Fruit fly (Drosophila melanogaster) whole organism, embryonic: Measurements from ENCODE around the gene topi.
A peak's percentile ranks its signal among the peaks of the same experiment; 100 is the strongest.

Source experiments
- Adf1 ChIP-seq: fragments of 200-800 bp; sonication (Bioruptor generic); IDR thresholded peaks from 2 replicates; pipeline ENCODE4 v1.3.6; 2022; ENCODE audit warnings: missing biosample characterization, missing genetic modification characterization
- BEAF-32 ChIP-seq: fragments of 200-800 bp; sonication (Bioruptor generic); optimal IDR thresholded peaks from 3 replicates; lab custom pipeline; 2017; ENCODE audit warnings: missing biosample characterization, missing genetic modification characterization, mild to moderate bottlenecking, moderate library complexity, missing genetic modification reagents
- Bgb ChIP-seq: fragments of 200-800 bp; sonication (Bioruptor generic); IDR thresholded peaks from 2 replicates; pipeline ENCODE4 v1.3.6; 2022; ENCODE audit warnings: missing biosample characterization, missing genetic modification characterization; ENCODE audit not compliant: partially characterized antibody
- CG11560 ChIP-seq: fragments of 200-800 bp; sonication (Bioruptor generic); IDR thresholded peaks from 3 replicates; pipeline ENCODE4 v1.3.6; 2022; ENCODE audit warnings: missing biosample characterization, missing genetic modification characterization
- CG12299 ChIP-seq: fragments of 200-800 bp; sonication (Bioruptor generic); optimal IDR thresholded peaks from 2 replicates; lab custom pipeline; 2018; ENCODE audit warnings: missing biosample characterization, mild to moderate bottlenecking, missing genetic modification characterization
- CG12391 ChIP-seq: fragments of 200-800 bp; sonication (Bioruptor generic); optimal IDR thresholded peaks from 3 replicates; lab custom pipeline; 2018; ENCODE audit warnings: missing biosample characterization, mild to moderate bottlenecking, missing genetic modification characterization, moderate library complexity
- CG13287 ChIP-seq: fragments of 200-800 bp; sonication (Bioruptor generic); IDR thresholded peaks from 2 replicates; pipeline ENCODE4 v1.3.6; 2022; ENCODE audit warnings: missing biosample characterization, missing genetic modification characterization; ENCODE audit not compliant: partially characterized antibody
- CG13624 ChIP-seq: fragments of 200-800 bp; sonication (Bioruptor generic); optimal IDR thresholded peaks from 2 replicates; lab custom pipeline; 2016; ENCODE audit warnings: missing biosample characterization, missing genetic modification characterization
- CG16813 ChIP-seq: fragments of 200-800 bp; sonication (Bioruptor generic); IDR thresholded peaks from 3 replicates; pipeline ENCODE4 v1.3.6; 2022; ENCODE audit warnings: missing biosample characterization, missing genetic modification characterization; ENCODE audit not compliant: partially characterized antibody
- CG17568 ChIP-seq: fragments of 200-800 bp; sonication (Bioruptor generic); optimal IDR thresholded peaks from 2 replicates; lab custom pipeline; 2018; ENCODE audit warnings: missing biosample characterization, mild to moderate bottlenecking, missing genetic modification characterization, moderate library complexity
- CG2129 ChIP-seq: fragments of 200-800 bp; sonication (Bioruptor generic); IDR thresholded peaks from 2 replicates; pipeline ENCODE4 v1.3.6; 2022; ENCODE audit warnings: missing biosample characterization, missing genetic modification characterization; ENCODE audit not compliant: partially characterized antibody
- CG30020 ChIP-seq: fragments of 200-800 bp; optimal IDR thresholded peaks from 2 replicates; lab custom pipeline; 2019; ENCODE audit warnings: missing biosample characterization, mild to moderate bottlenecking, missing genetic modification characterization, moderate library complexity
- CG4404 ChIP-seq: fragments of 200-800 bp; sonication (Bioruptor generic); IDR thresholded peaks from 2 replicates; pipeline ENCODE4 v1.3.6; 2022; ENCODE audit warnings: missing biosample characterization, missing genetic modification characterization
- CG4424 ChIP-seq: fragments of 200-800 bp; sonication (Bioruptor generic); optimal IDR thresholded peaks from 3 replicates; lab custom pipeline; 2016; ENCODE audit warnings: missing biosample characterization, missing genetic modification characterization
- CG7987 ChIP-seq: fragments of 200-800 bp; sonication (Bioruptor generic); optimal IDR thresholded peaks from 2 replicates; lab custom pipeline; 2018; ENCODE audit warnings: missing biosample characterization, mild to moderate bottlenecking, missing genetic modification characterization, moderate library complexity
- CG9727 ChIP-seq: fragments of 200-800 bp; sonication (Bioruptor generic); optimal IDR thresholded peaks from 3 replicates; lab custom pipeline; 2017; ENCODE audit warnings: missing biosample characterization, mild to moderate bottlenecking, missing genetic modification characterization
- CG9932 ChIP-seq: fragments of 200-800 bp; sonication (Bioruptor generic); IDR thresholded peaks from 2 replicates; pipeline ENCODE4 v1.3.6; 2022; ENCODE audit warnings: missing biosample characterization, missing genetic modification characterization
- Camta ChIP-seq: fragments of 200-800 bp; sonication (Bioruptor generic); optimal IDR thresholded peaks from 2 replicates; lab custom pipeline; 2016; ENCODE audit warnings: missing biosample characterization, missing genetic modification characterization
- Dll ChIP-seq: fragments of 200-800 bp; sonication (Bioruptor generic); IDR thresholded peaks from 4 replicates; pipeline ENCODE4 v1.3.6; 2022; ENCODE audit warnings: missing biosample characterization, missing genetic modification characterization; ENCODE audit not compliant: partially characterized antibody
- HmgZ ChIP-seq: fragments of 200-800 bp; sonication (Bioruptor generic); optimal IDR thresholded peaks from 2 replicates; lab custom pipeline; 2018; ENCODE audit warnings: missing biosample characterization, mild to moderate bottlenecking, missing genetic modification characterization
- Myb ChIP-seq: fragments of 200-800 bp; sonication (Bioruptor generic); optimal IDR thresholded peaks from 2 replicates; lab custom pipeline; 2016; ENCODE audit warnings: missing biosample characterization, missing genetic modification characterization
- Ravus ChIP-seq: fragments of 200-800 bp; sonication (Bioruptor generic); IDR thresholded peaks from 2 replicates; pipeline ENCODE4 v1.3.6; 2022; ENCODE audit warnings: missing biosample characterization, missing genetic modification characterization
- Rfx ChIP-seq: fragments of 200-800 bp; sonication (Bioruptor generic); IDR thresholded peaks from 2 replicates; pipeline ENCODE4 v1.3.6; 2022; ENCODE audit warnings: missing biosample characterization, missing genetic modification characterization
- Sin3A ChIP-seq: fragments of >200 bp; optimal IDR thresholded peaks from 2 replicates; lab custom pipeline; 2018
- Sry-δ ChIP-seq: fragments of 200-800 bp; sonication (Bioruptor generic); optimal IDR thresholded peaks from 2 replicates; lab custom pipeline; 2016; ENCODE audit warnings: missing biosample characterization, missing genetic modification characterization
- Trl ChIP-seq, 3 experiments: fragments of >200 bp in 2 of 3; fragments of 200-800 bp in 1 of 3; sonication (Bioruptor generic) in 1 of 3; optimal IDR thresholded peaks; 2 replicates in 1 of 3; 3 replicates in 2 of 3; lab custom pipeline; 2016 to 2017; ENCODE audit warnings: missing biosample characterization in 1 of 3, missing genetic modification characterization in 1 of 3
- Xbp1 ChIP-seq: fragments of 200-800 bp; sonication (Bioruptor generic); optimal IDR thresholded peaks from 3 replicates; lab custom pipeline; 2016; ENCODE audit warnings: missing biosample characterization, mild to moderate bottlenecking, missing genetic modification characterization
- bowl ChIP-seq: fragments of 200-800 bp; sonication (Bioruptor generic); IDR thresholded peaks from 2 replicates; pipeline ENCODE4 v1.3.6; 2022; ENCODE audit warnings: missing biosample characterization, missing genetic modification characterization
- cg ChIP-seq: fragments of 200-800 bp; sonication (Bioruptor generic); optimal IDR thresholded peaks from 3 replicates; lab custom pipeline; 2019; ENCODE audit warnings: missing biosample characterization, mild to moderate bottlenecking, missing genetic modification characterization, moderate library complexity
- croc ChIP-seq: fragments of 200-800 bp; sonication (Bioruptor generic); conservative IDR thresholded peaks from 3 replicates; pipeline ENCODE4 v1.3.6; 2022; ENCODE audit warnings: missing biosample characterization, missing genetic modification characterization
- dimm ChIP-seq: fragments of 200-800 bp; sonication (Bioruptor generic); IDR thresholded peaks from 2 replicates; pipeline ENCODE4 v1.3.6; 2022; ENCODE audit warnings: missing biosample characterization, missing genetic modification characterization
- fd102C ChIP-seq: fragments of 200-800 bp; sonication (Bioruptor generic); optimal IDR thresholded peaks from 2 replicates; lab custom pipeline; 2018; ENCODE audit warnings: missing biosample characterization, mild to moderate bottlenecking, missing genetic modification characterization, moderate library complexity
- gfzf ChIP-seq: fragments of 200-800 bp; sonication (Bioruptor generic); optimal IDR thresholded peaks from 2 replicates; lab custom pipeline; 2016; ENCODE audit warnings: missing biosample characterization, mild to moderate bottlenecking, missing genetic modification characterization, moderate library complexity
- jing ChIP-seq: fragments of 200-800 bp; sonication (Bioruptor generic); optimal IDR thresholded peaks from 2 replicates; lab custom pipeline; 2018; ENCODE audit warnings: missing biosample characterization, mild to moderate bottlenecking, missing genetic modification characterization
- peb ChIP-seq: fragments of 200-800 bp; sonication (Bioruptor generic); IDR thresholded peaks from 2 replicates; pipeline ENCODE4 v1.3.6; 2022; ENCODE audit warnings: missing biosample characterization, missing genetic modification characterization
- pita ChIP-seq: fragments of 200-800 bp; sonication (Bioruptor generic); optimal IDR thresholded peaks from 2 replicates; lab custom pipeline; 2017; ENCODE audit warnings: missing biosample characterization, mild to moderate bottlenecking, missing genetic modification characterization
- row ChIP-seq: fragments of 200-800 bp; sonication (Bioruptor generic); IDR thresholded peaks from 3 replicates; pipeline ENCODE4 v1.3.6; 2022; ENCODE audit warnings: missing biosample characterization, missing genetic modification characterization
- slou ChIP-seq: fragments of 200-800 bp; sonication (Bioruptor generic); optimal IDR thresholded peaks from 3 replicates; lab custom pipeline; 2016; ENCODE audit warnings: missing biosample characterization, missing genetic modification characterization
- tx ChIP-seq: fragments of 200-800 bp; sonication (Bioruptor generic); optimal IDR thresholded peaks from 2 replicates; lab custom pipeline; 2016; ENCODE audit warnings: missing biosample characterization, missing genetic modification characterization

topi gene

dm6 chr3R:9725121-9725956, 49.6 kb upstream of the topi start, which contains the start of gene hyd (continued):
- TF ChIP-seq CG13624 (GFP tag; lab: Kevin White, UChicago) = peak; percentile 19
- TF ChIP-seq CG4404 (GFP tag; lab: Robert Waterston, UW) = no peak
- TF ChIP-seq CG7987 (GFP tag; lab: Kevin White, UChicago) = no peak
- peak; percentile 70 for TF ChIP-seq Sin3A (lab: Kevin White, UChicago)
- TF ChIP-seq Xbp1 (GFP tag; lab: Kevin White, UChicago) = peak; percentile 15
- TF ChIP-seq croc (GFP tag; lab: Robert Waterston, UW) = no peak
- TF ChIP-seq gfzf (GFP tag; lab: Kevin White, UChicago) = peak; percentile 61
- peak; percentile 87 for TF ChIP-seq CG16813 (GFP tag; lab: Robert Waterston, UW)
- TF ChIP-seq BEAF-32 (GFP tag; lab: Kevin White, UChicago) = peak; percentile 92
- no peak for TF ChIP-seq Adf1
- no peak for TF ChIP-seq CG9727 (GFP tag; lab: Kevin White, UChicago)
- peak; percentile 98 for TF ChIP-seq cg (GFP tag; lab: Kevin White, UChicago)
- peak; percentile 2 for TF ChIP-seq CG4424 (GFP tag; lab: Kevin White, UChicago)
- no peak for TF ChIP-seq Rfx
- TF ChIP-seq peb (GFP tag; lab: Robert Waterston, UW) = no peak
- TF ChIP-seq CG12391 = no peak
- TF ChIP-seq HmgZ (tag; lab: Kevin White, UChicago) = peak; percentile 28
- TF ChIP-seq CG17568 = no peak
- TF ChIP-seq tx (GFP tag; lab: Kevin White, UChicago) = no peak
- no peak for TF ChIP-seq bowl (GFP tag; lab: Robert Waterston, UW)
- no peak for TF ChIP-seq Ravus (GFP tag; lab: Robert Waterston, UW)
- no peak for TF ChIP-seq Trl (optimal IDR thresholded peaks at IDR 0.05; lab: Kevin White, UChicago)
- TF ChIP-seq Trl (GFP tag; optimal IDR thresholded peaks at IDR 0.05; lab: Kevin White, UChicago) = no peak
- peak; percentile 87 for TF ChIP-seq CG13287 (GFP tag; lab: Robert Waterston, UW)
- peak; percentile 45 for TF ChIP-seq CG9932 (GFP tag; lab: Robert Waterston, UW)
- no peak for TF ChIP-seq dimm (GFP tag; lab: Robert Waterston, UW)
- peak; percentile 91 for TF ChIP-seq Sry-δ
- peak; percentile 85 for TF ChIP-seq Bgb (GFP tag; lab: Robert Waterston, UW)
- no peak for TF ChIP-seq CG12299 (tag; lab: Kevin White, UChicago)
- no peak for TF ChIP-seq Camta (GFP tag; lab: Kevin White, UChicago)
- TF ChIP-seq CG11560 (tag; lab: Robert Waterston, UW) = no peak
- peak; percentile 92 for TF ChIP-seq Dll (GFP tag; lab: Robert Waterston, UW)
- peak; percentile 51 for TF ChIP-seq CG30020
- TF ChIP-seq pita (GFP tag; lab: Kevin White, UChicago) = peak; percentile 29
- TF ChIP-seq CG2129 = peak; percentile 77
- peak; percentile 76 for TF ChIP-seq Myb (GFP tag; lab: Kevin White, UChicago)
- TF ChIP-seq slou (GFP tag; lab: Kevin White, UChicago) = no peak
- TF ChIP-seq fd102C (GFP tag; lab: Kevin White, UChicago) = no peak
- no peak for TF ChIP-seq jing (GFP tag; lab: Kevin White, UChicago)
- peak; percentile 48; the same call in 2 of the 3 replicates for TF ChIP-seq row (GFP tag; lab: Robert Waterston, UW)
